Worm (Caenorhabditis elegans) whole organism, late embryonic: ENCODE data around the gene C25D7.16.
A peak's percentile ranks its signal among the peaks of the same experiment; 100 is the strongest.

Experiments
- C08G9.2 ChIP-seq: sonication (generic microtip); optimal IDR thresholded peaks from 2 replicates; lab custom pipeline; 2016; ENCODE audit warnings: mild to moderate bottlenecking, missing genetic modification characterization, moderate library complexity, missing compliant biosample characterization
- C38D4.7 ChIP-seq: fragments of 200-800 bp; sonication (Bioruptor generic); optimal IDR thresholded peaks from 2 replicates; lab custom pipeline; 2018; ENCODE audit warnings: mild to moderate bottlenecking, missing genetic modification characterization, moderate library complexity, missing compliant biosample characterization
- F13H6.1 ChIP-seq: sonication (generic microtip); optimal IDR thresholded peaks from 2 replicates; lab custom pipeline; 2016; ENCODE audit warnings: missing genetic modification characterization, missing compliant biosample characterization
- K09A11.1 ChIP-seq: sonication (generic microtip); optimal IDR thresholded peaks from 2 replicates; lab custom pipeline; 2017; ENCODE audit warnings: antibody characterized with exemption, mild to moderate bottlenecking, missing genetic modification characterization, missing compliant biosample characterization; ENCODE audit not compliant: insufficient read depth
- ahr-1 ChIP-seq: sonication (generic microtip); optimal IDR thresholded peaks from 2 replicates; lab custom pipeline; 2016; ENCODE audit warnings: missing genetic modification characterization, missing compliant biosample characterization
- ama-1 ChIP-seq: fragments of 150-350 bp; optimal IDR thresholded peaks from 2 replicates; lab custom pipeline; 2014
- ceh-14 ChIP-seq: sonication (generic microtip); optimal IDR thresholded peaks from 2 replicates; lab custom pipeline; 2016; ENCODE audit warnings: missing genotype, missing genetic modification characterization, missing compliant biosample characterization
- ceh-18 ChIP-seq: sonication (generic microtip); optimal IDR thresholded peaks from 2 replicates; lab custom pipeline; 2016; ENCODE audit warnings: missing genetic modification characterization, missing compliant biosample characterization
- ceh-19 ChIP-seq: fragments of 200-800 bp; sonication (Bioruptor generic); optimal IDR thresholded peaks from 2 replicates; lab custom pipeline; 2018; ENCODE audit warnings: mild to moderate bottlenecking, missing genetic modification characterization, missing compliant biosample characterization
- ceh-24 ChIP-seq: sonication (generic microtip); optimal IDR thresholded peaks from 2 replicates; lab custom pipeline; 2016; ENCODE audit warnings: mild to moderate bottlenecking, missing genetic modification characterization, missing compliant biosample characterization
- ceh-30 ChIP-seq: fragments of 150-350 bp; optimal IDR thresholded peaks from 2 replicates; lab custom pipeline; 2014; ENCODE audit warnings: missing biosample characterization, missing genetic modification characterization
- ceh-31 ChIP-seq: sonication (generic microtip); optimal IDR thresholded peaks from 2 replicates; lab custom pipeline; 2016; ENCODE audit warnings: missing genetic modification characterization, missing compliant biosample characterization
- ceh-45 ChIP-seq: fragments of 200-800 bp; sonication (Bioruptor generic); IDR thresholded peaks from 2 replicates; pipeline ENCODE4 v1.3.6; 2022; ENCODE audit warnings: missing genetic modification reagents, missing genetic modification characterization, missing compliant biosample characterization
- ceh-48 ChIP-seq: sonication (generic microtip); optimal IDR thresholded peaks from 2 replicates; lab custom pipeline; 2016; ENCODE audit warnings: missing genetic modification characterization, inconsistent platforms, missing compliant biosample characterization
- ceh-9 ChIP-seq: sonication (generic microtip); optimal IDR thresholded peaks from 2 replicates; lab custom pipeline; 2016; ENCODE audit warnings: mild to moderate bottlenecking, missing genetic modification characterization, inconsistent platforms, missing compliant biosample characterization
- dmd-4 ChIP-seq: sonication (generic microtip); optimal IDR thresholded peaks from 2 replicates; lab custom pipeline; 2016; ENCODE audit warnings: borderline replicate concordance, missing genetic modification characterization, missing compliant biosample characterization
- dve-1 ChIP-seq: sonication (generic microtip); optimal IDR thresholded peaks from 2 replicates; lab custom pipeline; 2017; ENCODE audit warnings: antibody characterized with exemption, mild to moderate bottlenecking, missing genetic modification characterization, missing compliant biosample characterization
- ets-4 ChIP-seq: sonication (generic microtip); optimal IDR thresholded peaks from 2 replicates; lab custom pipeline; 2016; ENCODE audit warnings: missing genetic modification characterization, missing compliant biosample characterization
- fax-1 ChIP-seq: sonication (generic microtip); optimal IDR thresholded peaks from 2 replicates; lab custom pipeline; 2016; ENCODE audit warnings: missing genotype, missing genetic modification characterization, missing compliant biosample characterization
- fkh-10 ChIP-seq: fragments of 150-350 bp; optimal IDR thresholded peaks from 2 replicates; lab custom pipeline; 2014; ENCODE audit warnings: missing biosample characterization, missing genetic modification reagents, missing genetic modification characterization
- fkh-6 ChIP-seq: sonication (generic microtip); optimal IDR thresholded peaks from 2 replicates; lab custom pipeline; 2016; ENCODE audit warnings: missing genetic modification characterization, missing compliant biosample characterization
- hlh-13 ChIP-seq: fragments of 200-800 bp; sonication (Bioruptor generic); optimal IDR thresholded peaks from 2 replicates; lab custom pipeline; 2018; ENCODE audit warnings: mild to moderate bottlenecking, missing genetic modification characterization, missing compliant biosample characterization
- hlh-15 ChIP-seq: sonication (generic microtip); optimal IDR thresholded peaks from 2 replicates; lab custom pipeline; 2016; ENCODE audit warnings: missing genetic modification characterization, missing compliant biosample characterization
- hlh-6 ChIP-seq: sonication (generic microtip); optimal IDR thresholded peaks from 2 replicates; lab custom pipeline; 2016; ENCODE audit warnings: missing genotype, missing genetic modification characterization, missing compliant biosample characterization
- hlh-8 ChIP-seq: sonication (generic microtip); optimal IDR thresholded peaks from 2 replicates; lab custom pipeline; 2016; ENCODE audit warnings: missing genotype, missing genetic modification characterization, missing compliant biosample characterization
- lim-6 ChIP-seq: sonication (generic microtip); optimal IDR thresholded peaks from 2 replicates; lab custom pipeline; 2016; ENCODE audit warnings: missing genetic modification characterization, missing compliant biosample characterization
- lin-11 ChIP-seq: fragments of 200-800 bp; sonication (Bioruptor generic); optimal IDR thresholded peaks from 2 replicates; lab custom pipeline; 2018; ENCODE audit warnings: mild to moderate bottlenecking, missing genetic modification characterization, missing compliant biosample characterization
- mec-3 ChIP-seq: sonication (generic microtip); optimal IDR thresholded peaks from 2 replicates; lab custom pipeline; 2016; ENCODE audit warnings: borderline replicate concordance, missing genetic modification characterization, missing compliant biosample characterization
- pax-1 ChIP-seq: fragments of 150-350 bp; optimal IDR thresholded peaks from 2 replicates; lab custom pipeline; 2014; ENCODE audit warnings: missing biosample characterization, missing genetic modification characterization
- pha-2 ChIP-seq: sonication (generic microtip); optimal IDR thresholded peaks from 2 replicates; lab custom pipeline; 2017; ENCODE audit warnings: mild to moderate bottlenecking, missing genetic modification characterization, missing compliant biosample characterization
- pha-4 ChIP-seq: fragments of 150-350 bp; optimal IDR thresholded peaks from 2 replicates; lab custom pipeline; 2018; ENCODE audit warnings: missing biosample characterization, missing genetic modification reagents, missing genetic modification characterization
- pqm-1 ChIP-seq: sonication (generic microtip); optimal IDR thresholded peaks from 2 replicates; lab custom pipeline; 2016; ENCODE audit warnings: missing genetic modification characterization, missing compliant biosample characterization
- pros-1 ChIP-seq: fragments of 150-350 bp; optimal IDR thresholded peaks from 2 replicates; lab custom pipeline; 2014; ENCODE audit warnings: missing biosample characterization, missing genetic modification reagents, missing genetic modification characterization
- ref-2 ChIP-seq: sonication (generic microtip); optimal IDR thresholded peaks from 2 replicates; lab custom pipeline; 2016; ENCODE audit warnings: missing genetic modification characterization, missing compliant biosample characterization
- rnt-1 ChIP-seq: sonication (generic microtip); optimal IDR thresholded peaks from 2 replicates; lab custom pipeline; 2016; ENCODE audit warnings: missing genetic modification characterization, missing compliant biosample characterization
- sox-4 ChIP-seq: sonication (generic microtip); optimal IDR thresholded peaks from 2 replicates; lab custom pipeline; 2017; ENCODE audit warnings: mild to moderate bottlenecking, missing genetic modification characterization, inconsistent platforms, missing compliant biosample characterization
- tbx-2 ChIP-seq: sonication (generic microtip); optimal IDR thresholded peaks from 2 replicates; lab custom pipeline; 2016; ENCODE audit warnings: missing genetic modification characterization, missing compliant biosample characterization
- tbx-7 ChIP-seq: sonication (generic microtip); optimal IDR thresholded peaks from 2 replicates; lab custom pipeline; 2016; ENCODE audit warnings: missing genotype, missing genetic modification characterization, missing compliant biosample characterization
- ttx-3 ChIP-seq: sonication (generic microtip); optimal IDR thresholded peaks from 2 replicates; lab custom pipeline; 2016; ENCODE audit warnings: missing genetic modification reagents, missing genetic modification characterization, missing compliant biosample characterization
- unc-86 ChIP-seq: sonication (generic microtip); optimal IDR thresholded peaks from 2 replicates; lab custom pipeline; 2016; ENCODE audit warnings: missing genetic modification characterization, missing compliant biosample characterization

C25D7.16 gene

DNA sequence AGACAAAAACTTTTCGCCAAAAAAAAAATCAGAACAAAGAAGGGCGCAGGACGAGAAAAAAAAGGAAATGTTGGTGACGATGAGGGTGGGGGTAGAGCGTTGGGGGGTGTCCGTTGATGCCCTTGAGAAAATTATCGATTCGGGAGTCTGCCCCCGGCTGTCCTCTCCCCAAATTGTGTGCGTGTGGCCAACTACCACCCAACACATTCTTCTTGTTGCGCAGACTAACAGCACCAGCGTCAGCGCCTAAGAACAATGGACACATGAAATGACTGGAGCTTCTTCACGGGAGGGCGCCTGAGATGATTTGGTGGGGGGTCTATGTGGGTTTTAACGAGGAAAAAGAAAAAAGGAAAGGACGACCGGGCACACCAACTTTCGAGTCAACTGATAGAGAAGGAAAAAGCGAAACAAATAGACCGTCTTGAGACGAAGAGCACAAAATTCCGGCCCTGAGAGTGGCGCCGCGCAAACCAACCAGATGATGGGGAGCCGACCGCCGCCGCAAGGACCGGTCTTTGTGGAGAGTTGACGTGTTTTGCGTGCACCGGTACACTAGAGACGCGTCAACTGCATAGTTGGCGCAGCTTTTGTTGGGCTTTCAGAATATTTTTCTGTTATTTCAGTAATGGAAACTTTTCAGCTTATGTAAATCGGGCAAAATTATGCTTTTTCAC is 9.2 kb downstream of the C25D7.16 start, which contains the start of gene C25D7.9 (continued):
- no peak for TF ChIP-seq ceh-45 (GFP tag; lab: Robert Waterston, UW)
- no peak for TF ChIP-seq ceh-9 (tag; lab: Kevin White, UChicago)
- peak; percentile 90 for TF ChIP-seq ceh-48 (tag; lab: Kevin White, UChicago)
- no peak for TF ChIP-seq fax-1
- TF ChIP-seq ceh-30, result no peak
- no peak for TF ChIP-seq ahr-1 (tag; lab: Kevin White, UChicago)
- no peak for TF ChIP-seq hlh-15
- peak; percentile 65 for TF ChIP-seq ceh-31
- no peak for TF ChIP-seq F13H6.1
- TF ChIP-seq dmd-4 (tag; lab: Kevin White, UChicago), result no peak
- no peak for TF ChIP-seq fkh-6
- peak; percentile 40 for TF ChIP-seq tbx-2 (tag; lab: Kevin White, UChicago)
- TF ChIP-seq pha-4 (tag; lab: Kevin White, UChicago), result no peak
- no peak for TF ChIP-seq pax-1 (tag; lab: Kevin White, UChicago)
- TF ChIP-seq ets-4 (tag; lab: Kevin White, UChicago), result peak; percentile 61
- TF ChIP-seq hlh-8, result no peak

ce11 chrV:15065837-15066348 is 9.9 kb downstream of the C25D7.16 start, which contains the start of gene otub-1:
otub-1 (plus strand) TSS chrV:15066298.
- TF ChIP-seq mec-3 (tag; lab: Kevin White, UChicago) (no peak), C38D4.7 (GFP tag; lab: Kevin White, UChicago) (no peak), tbx-2 (tag; lab: Kevin White, UChicago) (no peak), fax-1 (no peak), ttx-3 (tag; lab: Kevin White, UChicago) (no peak), hlh-6 (tag; lab: Kevin White, UChicago) (no peak), ama-1 (lab: Kevin White, UChicago) (no peak), dve-1 (tag; lab: Kevin White, UChicago) (no peak), ceh-24 (tag; lab: Kevin White, UChicago) (no peak), lim-6 (tag; lab: Kevin White, UChicago) (no peak), K09A11.1 (tag; lab: Kevin White, UChicago) (no peak), pha-2 (tag; lab: Kevin White, UChicago) (no peak), lin-11 (tag; lab: Kevin White, UChicago) (no peak), pax-1 (tag; lab: Kevin White, UChicago) (no peak), ceh-18 (tag; lab: Kevin White, UChicago) (no peak), ceh-48 (tag; lab: Kevin White, UChicago) (no peak), pha-4 (tag; lab: Kevin White, UChicago) (no peak), hlh-13 (GFP tag; lab: Kevin White, UChicago) (no peak)

DNA sequence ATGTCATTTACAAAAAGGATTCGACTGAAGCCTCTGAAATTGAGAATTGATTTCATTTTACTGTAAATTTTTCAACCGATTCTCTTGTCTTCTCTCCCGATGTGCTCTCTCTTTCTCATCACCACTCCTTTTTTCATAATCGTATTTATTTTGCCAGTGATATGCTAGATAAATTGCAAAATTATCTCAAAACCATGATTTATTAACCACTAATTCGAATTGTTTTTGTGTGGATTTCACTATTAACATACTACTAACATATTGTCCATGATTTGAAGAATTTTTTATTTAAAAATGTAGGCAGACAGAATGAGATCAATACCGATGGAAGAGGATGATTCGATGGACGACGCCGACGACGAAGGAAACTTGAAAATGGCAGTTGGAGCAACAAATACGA is 11.2 kb downstream of the C25D7.16 start, which contains the start of gene C25D7.10:
Gene C25D7.10 (plus strand): TSS at position 301 of the 400 bp plus-strand sequence.
- TF ChIP-seq ceh-14 (tag; lab: Kevin White, UChicago), result no peak
- no peak for TF ChIP-seq unc-86 (tag; lab: Kevin White, UChicago)
- no peak for TF ChIP-seq ceh-19 (GFP tag; lab: Kevin White, UChicago)
- TF ChIP-seq pros-1, result no peak
- no peak for TF ChIP-seq F13H6.1
- no peak for TF ChIP-seq sox-4 (tag; lab: Kevin White, UChicago)
- no peak for TF ChIP-seq fax-1
- TF ChIP-seq fkh-10 (GFP tag; lab: Kevin White, UChicago), result no peak
- TF ChIP-seq ref-2 (tag; lab: Kevin White, UChicago), result no peak
- no peak for TF ChIP-seq hlh-8
- no peak for TF ChIP-seq tbx-7
- TF ChIP-seq fkh-6, result no peak
- TF ChIP-seq rnt-1 (tag; lab: Kevin White, UChicago), result no peak
- TF ChIP-seq ceh-48 (tag; lab: Kevin White, UChicago), result no peak
- TF ChIP-seq pqm-1 (tag; lab: Kevin White, UChicago), result no peak
- no peak for TF ChIP-seq C08G9.2 (tag; lab: Kevin White, UChicago)
- no peak for TF ChIP-seq ceh-24 (tag; lab: Kevin White, UChicago)
- no peak for TF ChIP-seq K09A11.1 (tag; lab: Kevin White, UChicago)
- no peak for TF ChIP-seq ceh-31
